Worm (Caenorhabditis elegans): ENCODE measurements around the gene F16G10.8.
A peak's percentile ranks its signal among the peaks of the same experiment; 100 is the strongest.

The F16G10.8 gene

ce11 chrII:2393821-2394220 lies 10.6 kb upstream of the F16G10.8 start, which contains the start of gene F16G10.11:
F16G10.11 (minus strand) TSS chrII:2393921.
- TF ChIP-seq mls-2 (tag; optimal IDR thresholded peaks at IDR 0.05) (no peak), elt-1 (tag; optimal IDR thresholded peaks at IDR 0.05; ENCODE audit: borderline replicate concordance, insufficient read depth) (no peak), lin-32 (GFP tag; optimal IDR thresholded peaks at IDR 0.05) (no peak), sptf-1 (tag; optimal IDR thresholded peaks at IDR 0.05) (no peak), unc-39 (tag; optimal IDR thresholded peaks at IDR 0.05) (no peak), nhr-2 (tag; optimal IDR thresholded peaks at IDR 0.05) (no peak), nhr-237 (tag; optimal IDR thresholded peaks at IDR 0.05) (no peak), ces-1 (GFP tag; optimal IDR thresholded peaks at IDR 0.05) (no peak), ham-2 (GFP tag; optimal IDR thresholded peaks at IDR 0.05) (no peak), nhr-76 (tag; optimal IDR thresholded peaks at IDR 0.05) (no peak), snpc-4 (tag; optimal IDR thresholded peaks at IDR 0.05) (no peak), pha-4 (tag; optimal IDR thresholded peaks at IDR 0.05) (no peak), nhr-28 (tag; optimal IDR thresholded peaks at IDR 0.05) (no peak), lin-13 (tag; optimal IDR thresholded peaks at IDR 0.05) (no peak), elt-3 (tag; optimal IDR thresholded peaks at IDR 0.05) (no peak), ceh-43 (GFP tag; optimal IDR thresholded peaks at IDR 0.05) (no peak)

DNA sequence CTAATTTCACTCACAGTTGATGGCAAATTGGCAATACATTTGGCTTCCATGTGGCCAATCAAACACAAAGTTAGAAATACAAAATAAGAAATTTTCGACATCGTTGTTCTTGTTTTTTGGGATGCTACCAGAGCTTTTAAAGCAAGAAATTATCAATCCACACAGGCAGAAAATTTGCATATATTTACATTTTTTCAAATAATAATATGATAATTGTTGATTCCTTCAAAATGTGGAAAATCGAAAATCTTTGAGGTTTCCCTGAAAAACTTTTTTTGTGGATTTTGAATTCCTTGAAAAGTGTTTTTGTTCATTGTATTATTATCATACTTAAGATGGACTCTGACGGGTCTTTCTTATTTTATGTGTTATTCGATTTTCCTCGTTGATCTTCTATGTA lies 7.7 kb upstream of the F16G10.8 start, which contains the start of gene F16G10.10:
Gene F16G10.10, minus strand, starts transcription at position 101 of the 400 bp plus-strand sequence.
- TF ChIP-seq pha-4 (tag; optimal IDR thresholded peaks at IDR 0.05) (no peak), drap-1 (GFP tag; optimal IDR thresholded peaks at IDR 0.05) (no peak), flh-1 (GFP tag; optimal IDR thresholded peaks at IDR 0.05) (no peak), snpc-4 (tag; optimal IDR thresholded peaks at IDR 0.05) (no peak), ceh-83 (GFP tag; optimal IDR thresholded peaks at IDR 0.05) (no peak), bed-3 (GFP tag; optimal IDR thresholded peaks at IDR 0.05) (no peak), nhr-2 (tag; optimal IDR thresholded peaks at IDR 0.05) (no peak), nhr-76 (tag; optimal IDR thresholded peaks at IDR 0.05) (no peak), mls-2 (tag; optimal IDR thresholded peaks at IDR 0.05) (no peak), nhr-237 (tag; optimal IDR thresholded peaks at IDR 0.05) (no peak), nhr-12 (tag; optimal IDR thresholded peaks at IDR 0.05) (no peak), lsy-2 (tag; optimal IDR thresholded peaks at IDR 0.05) (no peak), ceh-43 (GFP tag; optimal IDR thresholded peaks at IDR 0.05) (no peak), mab-5 (tag; optimal IDR thresholded peaks at IDR 0.05) (no peak), ztf-11 (tag; optimal IDR thresholded peaks at IDR 0.05) (no peak), hlh-1 (tag; optimal IDR thresholded peaks at IDR 0.05) (no peak), blmp-1 (tag; optimal IDR thresholded peaks at IDR 0.05) (no peak), elt-3 (tag; optimal IDR thresholded peaks at IDR 0.05) (no peak), elt-1 (tag; optimal IDR thresholded peaks at IDR 0.05; ENCODE audit: borderline replicate concordance, insufficient read depth) (no peak)

- no peak for TF ChIP-seq flh-1 (GFP tag; optimal IDR thresholded peaks at IDR 0.05)
- TF ChIP-seq ces-1 (GFP tag; optimal IDR thresholded peaks at IDR 0.05): no peak
- no peak for TF ChIP-seq nhr-28 (tag; optimal IDR thresholded peaks at IDR 0.05)
- no peak for TF ChIP-seq tbx-8 (GFP tag; optimal IDR thresholded peaks at IDR 0.05)
- no peak for TF ChIP-seq unc-120 (tag; optimal IDR thresholded peaks at IDR 0.05; ENCODE audit: poor library complexity, severe bottlenecking)
- no peak for TF ChIP-seq cnd-1 (tag; optimal IDR thresholded peaks at IDR 0.05)
- no peak for TF ChIP-seq nhr-76 (tag; optimal IDR thresholded peaks at IDR 0.05)
- no peak for TF ChIP-seq lin-13 (tag; optimal IDR thresholded peaks at IDR 0.05)
These were observed 2.3 kb upstream of the F16G10.8 start, which contains the start of gene F16G10.9 for ce11 chrII:2385495-2385894. F16G10.9 (minus strand) TSS chrII:2385595.

DNA sequence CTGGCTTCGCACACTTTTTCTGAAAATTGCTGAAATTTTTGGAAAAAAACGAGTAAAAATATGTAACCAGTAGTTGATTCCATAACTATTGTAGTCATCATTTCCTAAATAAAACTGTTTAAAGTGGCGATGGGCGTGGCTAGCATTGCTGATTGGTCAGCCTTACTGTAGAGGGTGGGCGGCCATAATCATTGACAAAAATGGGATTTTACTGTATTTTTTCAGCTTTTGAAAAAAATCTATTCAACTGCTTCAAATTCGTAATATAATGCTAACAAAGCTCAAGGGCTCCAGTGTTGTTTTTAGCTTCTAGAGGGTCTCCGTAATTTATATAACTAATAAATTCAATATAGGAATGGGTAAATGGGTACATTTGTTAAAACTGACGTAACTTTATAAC lies 3.1 kb downstream of the F16G10.8 start, which contains the start of gene F16G10.7:
Gene F16G10.7, minus strand, starts transcription at position 101 of the 400 bp plus-strand sequence.
- TF ChIP-seq lsy-2 (tag; optimal IDR thresholded peaks at IDR 0.05) (peak; percentile 29), blmp-1 (tag; optimal IDR thresholded peaks at IDR 0.05) (no peak), hlh-1 (tag; optimal IDR thresholded peaks at IDR 0.05) (no peak)

ce11 chrII:2379673-2380072 lies 3.6 kb downstream of the F16G10.8 start:
- TF ChIP-seq hlh-1 (tag; optimal IDR thresholded peaks at IDR 0.05) (no peak), nhr-237 (tag; optimal IDR thresholded peaks at IDR 0.05) (no peak)

ce11 chrII:2378465-2379009 lies 4.7 kb downstream of the F16G10.8 start:
- no peak for TF ChIP-seq elt-1 (tag; optimal IDR thresholded peaks at IDR 0.05; ENCODE audit: borderline replicate concordance, insufficient read depth)
- no peak for TF ChIP-seq nhr-12 (tag; optimal IDR thresholded peaks at IDR 0.05)
- no peak for TF ChIP-seq tbx-8 (GFP tag; optimal IDR thresholded peaks at IDR 0.05)
- TF ChIP-seq blmp-1 (tag; optimal IDR thresholded peaks at IDR 0.05): no peak
- no peak for TF ChIP-seq nhr-76 (tag; optimal IDR thresholded peaks at IDR 0.05)
- no peak for TF ChIP-seq pha-4 (tag; optimal IDR thresholded peaks at IDR 0.05)
- no peak for TF ChIP-seq cnd-1 (tag; optimal IDR thresholded peaks at IDR 0.05)
- no peak for TF ChIP-seq sem-2 (GFP tag; optimal IDR thresholded peaks at IDR 0.05)
- no peak for TF ChIP-seq M03D4.4 (tag; optimal IDR thresholded peaks at IDR 0.05)
